Worm (Caenorhabditis elegans) whole organism, mixed stage, embryonic: Measurements from ENCODE around the gene B0024.15.

ENCODE experiments used
- M03D4.4 ChIP-seq: sonication (generic microtip); optimal IDR thresholded peaks from 2 replicates; lab custom pipeline; 2017; ENCODE audit warnings: mild to moderate bottlenecking, missing genetic modification characterization, missing compliant biosample characterization
- bed-3 ChIP-seq: fragments of 200-800 bp; sonication (Bioruptor generic); optimal IDR thresholded peaks from 3 replicates; lab custom pipeline; 2018; ENCODE audit warnings: mild to moderate bottlenecking, missing genetic modification characterization, moderate library complexity, missing compliant biosample characterization
- blmp-1 ChIP-seq: fragments of 150-350 bp; optimal IDR thresholded peaks from 2 replicates; lab custom pipeline; 2014; ENCODE audit warnings: missing biosample characterization, missing genetic modification characterization
- ceh-39 ChIP-seq: fragments of 150-350 bp; optimal IDR thresholded peaks from 2 replicates; lab custom pipeline; 2014; ENCODE audit warnings: missing biosample characterization, missing genetic modification characterization
- ceh-43 ChIP-seq: fragments of 200-800 bp; sonication (Bioruptor generic); optimal IDR thresholded peaks from 2 replicates; lab custom pipeline; 2018; ENCODE audit warnings: mild to moderate bottlenecking, missing genetic modification characterization, moderate library complexity, missing compliant biosample characterization
- ceh-83 ChIP-seq: fragments of 200-800 bp; sonication (Bioruptor generic); optimal IDR thresholded peaks from 2 replicates; lab custom pipeline; 2018; ENCODE audit warnings: mild to moderate bottlenecking, missing genetic modification characterization, missing compliant biosample characterization
- ces-1 ChIP-seq: fragments of 150-350 bp; optimal IDR thresholded peaks from 2 replicates; lab custom pipeline; 2014; ENCODE audit warnings: missing biosample characterization, missing genetic modification reagents, missing genetic modification characterization
- cnd-1 ChIP-seq: fragments of 200-800 bp; sonication (Bioruptor generic); optimal IDR thresholded peaks from 2 replicates; lab custom pipeline; 2018; ENCODE audit warnings: mild to moderate bottlenecking, missing genetic modification characterization, missing compliant biosample characterization
- drap-1 ChIP-seq: fragments of 200-800 bp; sonication (Bioruptor generic); optimal IDR thresholded peaks from 3 replicates; lab custom pipeline; 2018; ENCODE audit warnings: mild to moderate bottlenecking, missing genetic modification characterization, missing compliant biosample characterization
- elt-1 ChIP-seq: sonication (generic microtip); optimal IDR thresholded peaks from 2 replicates; lab custom pipeline; 2017; ENCODE audit warnings: missing genetic modification characterization, mild to moderate bottlenecking, missing compliant biosample characterization, antibody characterized with exemption, moderate library complexity, borderline replicate concordance; ENCODE audit not compliant: insufficient read depth
- elt-3 ChIP-seq: fragments of 150-350 bp; optimal IDR thresholded peaks from 2 replicates; lab custom pipeline; 2014; ENCODE audit warnings: missing biosample characterization, missing genetic modification characterization
- flh-1 ChIP-seq: fragments of 200-800 bp; sonication (Bioruptor generic); optimal IDR thresholded peaks from 2 replicates; lab custom pipeline; 2018; ENCODE audit warnings: mild to moderate bottlenecking, missing genetic modification characterization, moderate library complexity, missing compliant biosample characterization
- hlh-1 ChIP-seq: fragments of 150-350 bp; optimal IDR thresholded peaks from 2 replicates; lab custom pipeline; 2014; ENCODE audit warnings: missing biosample characterization, missing genetic modification reagents, missing genetic modification characterization
- lin-13 ChIP-seq: fragments of 150-350 bp; optimal IDR thresholded peaks from 2 replicates; lab custom pipeline; 2014; ENCODE audit warnings: missing biosample characterization, missing genetic modification characterization
- lin-32 ChIP-seq: fragments of 200-800 bp; sonication (Bioruptor generic); optimal IDR thresholded peaks from 2 replicates; lab custom pipeline; 2018; ENCODE audit warnings: mild to moderate bottlenecking, missing genetic modification characterization, missing compliant biosample characterization
- mab-5 ChIP-seq: fragments of 150-350 bp; optimal IDR thresholded peaks from 2 replicates; lab custom pipeline; 2014; ENCODE audit warnings: missing biosample characterization, missing genetic modification characterization
- mep-1 ChIP-seq: fragments of 150-350 bp; optimal IDR thresholded peaks from 2 replicates; lab custom pipeline; 2017; ENCODE audit warnings: missing biosample characterization, missing genetic modification reagents, missing genetic modification characterization, inconsistent platforms
- mls-2 ChIP-seq: sonication (generic microtip); optimal IDR thresholded peaks from 2 replicates; lab custom pipeline; 2016; ENCODE audit warnings: mild to moderate bottlenecking, missing genetic modification characterization, moderate library complexity, missing compliant biosample characterization
- nhr-12 ChIP-seq: fragments of 150-350 bp; optimal IDR thresholded peaks from 2 replicates; lab custom pipeline; 2014; ENCODE audit warnings: missing biosample characterization, missing genetic modification characterization
- nhr-76 ChIP-seq: sonication (generic microtip); optimal IDR thresholded peaks from 2 replicates; lab custom pipeline; 2017; ENCODE audit warnings: missing biosample characterization, missing genetic modification characterization
- pha-4 ChIP-seq: fragments of 150-350 bp; optimal IDR thresholded peaks from 2 replicates; lab custom pipeline; 2018; ENCODE audit warnings: missing biosample characterization, missing genetic modification reagents, missing genetic modification characterization
- sem-2 ChIP-seq: fragments of 200-800 bp; sonication (Bioruptor generic); optimal IDR thresholded peaks from 2 replicates; lab custom pipeline; 2018; ENCODE audit warnings: mild to moderate bottlenecking, missing genetic modification characterization, missing compliant biosample characterization
- snpc-4 ChIP-seq: fragments of 150-350 bp; optimal IDR thresholded peaks from 2 replicates; lab custom pipeline; 2014; ENCODE audit warnings: missing biosample characterization, missing genetic modification characterization
- sptf-1 ChIP-seq: sonication (generic microtip); optimal IDR thresholded peaks from 2 replicates; lab custom pipeline; 2017; ENCODE audit warnings: mild to moderate bottlenecking, missing genetic modification characterization, moderate library complexity, missing compliant biosample characterization
- tbx-8 ChIP-seq: fragments of 200-800 bp; sonication (Bioruptor generic); optimal IDR thresholded peaks from 2 replicates; lab custom pipeline; 2018; ENCODE audit warnings: mild to moderate bottlenecking, missing genetic modification characterization, moderate library complexity, missing compliant biosample characterization
- unc-120 ChIP-seq: sonication (generic microtip); optimal IDR thresholded peaks from 2 replicates; lab custom pipeline; 2017; ENCODE audit warnings: missing genetic modification characterization, missing compliant biosample characterization; ENCODE audit not compliant: poor library complexity, severe bottlenecking
- unc-39 ChIP-seq: fragments of 150-350 bp; optimal IDR thresholded peaks from 2 replicates; lab custom pipeline; 2014; ENCODE audit warnings: missing biosample characterization, missing genetic modification characterization
- unc-62 ChIP-seq: fragments of 150-350 bp; optimal IDR thresholded peaks from 2 replicates; lab custom pipeline; 2014; ENCODE audit warnings: missing biosample characterization, missing genetic modification reagents, missing genetic modification characterization
- zip-8 ChIP-seq: fragments of 150-350 bp; optimal IDR thresholded peaks from 2 replicates; lab custom pipeline; 2014; ENCODE audit warnings: missing biosample characterization, missing genetic modification characterization
- ztf-11 ChIP-seq: fragments of 150-350 bp; optimal IDR thresholded peaks from 2 replicates; lab custom pipeline; 2014; ENCODE audit warnings: missing biosample characterization, missing genetic modification characterization

B0024.15 gene

DNA sequence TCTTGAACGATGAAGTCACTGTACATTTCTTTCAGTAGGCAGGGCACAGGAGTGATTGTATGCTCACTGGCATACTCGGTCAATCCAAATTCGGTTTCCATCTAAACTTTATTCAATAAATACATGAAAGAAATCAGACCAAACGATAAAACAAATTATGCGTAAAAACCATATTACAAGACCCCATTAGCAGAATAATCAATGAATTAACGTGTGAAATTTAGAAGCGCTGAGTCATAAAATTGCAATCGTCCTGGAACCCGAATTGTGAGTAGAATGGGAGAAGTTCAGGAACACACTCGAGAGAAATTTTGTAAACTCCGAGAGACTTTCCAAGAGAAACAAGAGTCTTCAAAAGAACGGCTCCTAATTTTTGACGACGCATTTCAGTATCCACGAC is 29.6 kb downstream of the B0024.15 start, which contains the start of gene B0024.11:
TSS of gene B0024.11 (minus strand) at position 101 of the 400 bp plus-strand sequence.
- TF ChIP-seq snpc-4 = no peak
- TF ChIP-seq tbx-8 = no peak
- no peak for TF ChIP-seq ceh-83 (GFP tag; lab: Kevin White, UChicago)
- TF ChIP-seq elt-1 (tag; lab: Kevin White, UChicago) = no peak
- TF ChIP-seq hlh-1 = no peak
- no peak for TF ChIP-seq blmp-1
- TF ChIP-seq nhr-76 (tag; lab: Kevin White, UChicago) = no peak
- no peak for TF ChIP-seq ztf-11 (tag; lab: Kevin White, UChicago)
- no peak for TF ChIP-seq sptf-1 (tag; lab: Kevin White, UChicago)
- TF ChIP-seq pha-4 = no peak
- TF ChIP-seq nhr-12 (tag; lab: Kevin White, UChicago) = no peak
- TF ChIP-seq lin-32 (GFP tag; lab: Kevin White, UChicago) = no peak
- no peak for TF ChIP-seq mep-1 (tag; lab: Kevin White, UChicago)
- TF ChIP-seq ces-1 (GFP tag; lab: Kevin White, UChicago) = no peak
- TF ChIP-seq drap-1 (GFP tag; lab: Kevin White, UChicago) = no peak
- TF ChIP-seq mab-5 (tag; lab: Kevin White, UChicago) = no peak
- TF ChIP-seq unc-39 = no peak

- TF ChIP-seq unc-62 (GFP tag; lab: Kevin White, UChicago) (no peak), ceh-43 (GFP tag; lab: Kevin White, UChicago) (no peak), pha-4 (no peak), ces-1 (GFP tag; lab: Kevin White, UChicago) (no peak)
Measured at ce11 chrV:10320101-10320761, 30.4 kb downstream of the B0024.15 start, which contains the start of the genes gna-1 and B0024.13. Gene gna-1, minus strand, starts transcription at chrV:10320151. Gene B0024.13, plus strand, starts transcription at chrV:10320711.

DNA sequence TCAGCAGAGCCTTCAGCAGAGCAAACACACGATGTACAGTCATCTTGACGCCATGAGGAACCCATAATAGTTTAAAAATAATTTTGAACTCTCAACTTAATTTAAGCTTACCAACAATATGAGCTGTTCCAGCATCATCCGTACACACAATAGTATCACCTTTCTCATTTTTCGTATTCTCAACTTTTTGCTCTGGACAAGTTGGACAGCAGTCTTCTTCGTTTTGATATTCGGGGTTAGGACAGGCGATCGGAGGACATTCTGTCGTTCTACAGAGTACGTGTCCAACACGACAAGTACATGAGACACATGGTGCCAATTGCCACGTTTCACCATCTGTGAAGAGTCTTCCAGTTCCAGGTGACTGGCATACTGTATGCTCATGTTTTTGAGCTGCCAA is 33.7 kb downstream of the B0024.15 start:
- no peak for TF ChIP-seq elt-1 (tag; lab: Kevin White, UChicago)

ce11 chrV:10328080-10328479 is 38.2 kb downstream of the B0024.15 start:
- TF ChIP-seq flh-1 (GFP tag; lab: Kevin White, UChicago) (no peak), M03D4.4 (tag; lab: Kevin White, UChicago) (no peak), elt-3 (no peak), cnd-1 (no peak), tbx-8 (no peak), nhr-12 (tag; lab: Kevin White, UChicago) (no peak), mls-2 (no peak), ces-1 (GFP tag; lab: Kevin White, UChicago) (no peak), snpc-4 (no peak), mab-5 (tag; lab: Kevin White, UChicago) (no peak), nhr-76 (tag; lab: Kevin White, UChicago) (no peak), unc-39 (no peak), hlh-1 (no peak), ceh-39 (tag; lab: Kevin White, UChicago) (no peak), sem-2 (GFP tag; lab: Kevin White, UChicago) (no peak), unc-62 (GFP tag; lab: Kevin White, UChicago) (no peak), ztf-11 (tag; lab: Kevin White, UChicago) (no peak), lin-32 (GFP tag; lab: Kevin White, UChicago) (no peak)

DNA sequence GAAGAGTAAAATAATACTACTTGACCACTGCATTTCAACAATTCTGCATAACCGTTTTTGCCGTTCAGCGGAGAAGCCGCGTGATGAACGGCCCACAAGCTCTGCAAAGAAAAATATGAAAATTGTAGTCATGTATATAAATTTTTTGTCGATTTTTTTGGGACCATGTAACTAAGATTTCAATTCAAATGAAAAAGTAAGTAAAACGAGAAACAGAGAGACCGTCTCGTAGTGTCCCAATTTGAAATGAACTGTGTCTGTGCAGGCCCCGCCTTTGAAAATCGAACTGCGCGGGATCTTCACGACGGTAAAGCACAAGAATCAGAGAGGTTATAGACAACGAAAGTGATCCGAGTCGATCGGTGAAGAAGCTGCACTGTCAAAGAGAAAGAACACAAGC is 42.2 kb downstream of the B0024.15 start, which contains the start of gene crm-1:
TSS of gene crm-1 (minus strand) at position 101 of the 400 bp plus-strand sequence.
- no peak for TF ChIP-seq M03D4.4 (tag; lab: Kevin White, UChicago)
- TF ChIP-seq zip-8 (tag; lab: Kevin White, UChicago) = no peak

DNA sequence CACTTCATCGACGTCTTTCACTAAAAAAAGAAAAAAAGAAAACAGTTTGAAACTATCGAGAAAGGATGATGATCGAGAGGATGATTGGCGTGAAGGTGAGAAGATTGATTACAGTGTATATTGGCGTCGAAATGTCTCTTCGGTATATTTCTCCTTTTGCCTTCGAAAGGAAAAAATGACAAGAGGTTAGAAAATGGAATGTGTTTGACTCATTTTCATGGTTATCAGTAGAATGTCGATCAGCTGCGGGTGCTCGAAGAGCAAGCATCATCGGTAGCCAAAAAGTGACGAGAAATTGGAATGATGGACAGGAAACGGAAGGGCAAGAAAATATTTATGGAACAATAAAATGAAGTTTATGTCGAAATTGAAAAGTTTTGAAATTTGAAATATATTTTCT is 44.0 kb downstream of the B0024.15 start:
- TF ChIP-seq elt-3 = no peak
- TF ChIP-seq nhr-12 (tag; lab: Kevin White, UChicago) = no peak
- TF ChIP-seq cnd-1 = no peak
- TF ChIP-seq lin-32 (GFP tag; lab: Kevin White, UChicago) = no peak
- TF ChIP-seq sem-2 (GFP tag; lab: Kevin White, UChicago) = no peak
- no peak for TF ChIP-seq mep-1 (tag; lab: Kevin White, UChicago)
- TF ChIP-seq lin-13 (tag; lab: Kevin White, UChicago) = no peak
- no peak for TF ChIP-seq bed-3 (GFP tag; lab: Kevin White, UChicago)
- TF ChIP-seq unc-39 = no peak
- TF ChIP-seq hlh-1 = no peak
- TF ChIP-seq unc-120 (tag; lab: Kevin White, UChicago) = no peak
- TF ChIP-seq zip-8 (tag; lab: Kevin White, UChicago) = no peak
